Worm (Caenorhabditis elegans) whole organism, dauer: ENCODE measurements around the gene ril-2.

ENCODE experiments used
- unc-62 ChIP-seq: sonication (generic microtip); optimal IDR thresholded peaks from 2 replicates; lab custom pipeline; 2017; ENCODE audit warnings: missing biosample characterization, missing genetic modification reagents, missing genetic modification characterization

ril-2 gene

DNA sequence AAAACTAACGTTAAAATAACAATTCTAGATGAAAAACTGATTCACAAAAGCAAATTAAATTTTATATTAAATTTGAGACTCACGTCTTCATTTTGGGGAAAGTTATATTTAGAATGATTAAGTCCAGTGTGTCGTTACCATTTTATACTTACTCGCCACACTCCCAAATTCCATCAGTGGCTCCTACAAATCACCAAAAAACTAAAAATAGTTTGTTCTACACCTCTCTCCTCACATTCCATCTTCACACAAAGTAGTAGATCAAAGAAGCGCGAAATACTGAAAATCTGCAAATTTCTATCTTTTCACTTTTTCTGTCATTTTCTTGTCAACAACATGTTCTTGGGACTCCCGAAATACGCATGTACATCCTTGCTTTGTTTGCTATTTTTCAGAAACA lies 9.9 kb upstream of the ril-2 start, which contains the start of gene ZC116.5:
Gene ZC116.5 (minus strand): TSS at position 101 of the 400 bp plus-strand sequence.
- TF ChIP-seq unc-62 = no peak

DNA sequence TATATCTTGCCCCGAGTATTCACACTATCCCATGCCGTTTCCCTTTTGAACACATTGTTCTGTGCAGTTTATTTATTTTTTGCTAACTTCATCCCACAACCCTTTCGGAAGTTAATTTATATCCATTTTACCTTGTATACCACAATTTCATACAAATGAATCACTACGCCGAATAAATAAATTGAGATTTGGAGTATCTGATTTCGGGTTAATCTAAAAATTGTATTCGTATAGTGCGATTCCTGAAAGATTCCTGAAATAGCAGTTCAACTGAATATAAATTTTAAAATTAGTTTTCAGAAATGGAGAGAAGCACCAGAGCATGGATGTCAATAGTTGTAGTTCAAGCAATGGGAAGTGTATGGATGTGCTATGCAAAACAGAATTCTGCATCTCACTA lies 8.2 kb upstream of the ril-2 start, which contains the start of gene erg-28:
Gene erg-28 (plus strand): TSS at position 301 of the 400 bp plus-strand sequence.
- TF ChIP-seq unc-62 = no peak

- no peak for TF ChIP-seq unc-62
Measured at ce11 chrV:12601835-12602234, 2.9 kb upstream of the ril-2 start.

DNA sequence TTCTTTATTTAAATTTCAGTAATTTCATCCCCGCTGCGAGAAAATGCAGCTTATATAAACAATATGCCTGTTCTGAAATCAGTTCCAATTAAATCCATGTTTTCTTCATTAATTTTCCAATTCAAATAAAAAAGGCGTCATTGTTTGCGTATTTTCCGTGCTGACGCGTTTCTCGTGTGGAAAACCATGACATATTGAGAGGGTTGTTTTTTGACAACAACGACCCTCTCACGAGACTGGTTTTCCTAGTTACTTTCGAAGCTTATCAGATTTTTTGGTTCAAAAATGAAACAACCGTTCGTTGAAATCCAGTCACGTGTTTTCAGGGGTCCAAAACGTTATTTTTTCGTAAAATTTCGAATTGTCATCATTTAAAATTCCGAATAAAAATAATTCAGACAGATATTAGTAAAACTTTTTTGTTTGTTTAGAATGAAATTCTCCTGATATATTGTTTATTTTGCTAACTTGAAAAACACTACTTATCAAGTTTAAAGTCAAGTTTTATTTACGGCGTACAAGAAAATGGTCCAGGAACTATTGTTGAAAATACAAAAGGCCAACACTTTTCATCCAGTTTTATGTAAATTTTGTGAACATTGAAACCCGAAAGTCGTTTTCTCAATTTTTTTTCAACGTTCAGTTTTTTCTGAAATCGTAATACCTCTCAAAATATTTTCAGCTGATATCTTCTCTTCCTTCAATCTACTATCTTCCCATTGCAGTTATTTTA lies 719 bp upstream of the ril-2 start, which contains the start of gene C14C10.5:
Gene C14C10.5 (plus strand): TSS at position 683 of the 733 bp plus-strand sequence.
- TF ChIP-seq unc-62 = no peak

DNA sequence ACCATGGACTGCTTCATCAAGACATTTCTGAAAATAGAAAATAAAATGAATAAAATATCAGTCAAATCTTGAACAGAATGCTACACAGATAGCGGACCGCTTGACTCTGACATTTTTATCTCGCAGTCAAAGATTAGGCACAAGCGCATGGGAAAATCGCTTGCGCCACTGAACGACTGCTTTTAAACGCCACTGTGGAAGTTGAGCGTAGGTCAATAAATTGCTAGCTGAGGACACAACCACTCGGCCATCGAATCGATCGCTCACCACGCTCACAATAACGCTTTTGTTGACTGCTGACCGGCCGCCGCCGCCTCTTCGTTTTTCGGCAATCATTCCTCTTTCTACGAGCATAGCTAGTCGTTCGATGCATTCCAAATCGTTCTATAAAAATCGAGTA lies 2.2 kb downstream of the ril-2 start:
- no peak for TF ChIP-seq unc-62

ce11 chrV:12596196-12596595 lies 2.8 kb downstream of the ril-2 start, which contains the start of gene mma-1:
mma-1 (minus strand) TSS chrV:12596296.
- TF ChIP-seq unc-62 = no peak

DNA sequence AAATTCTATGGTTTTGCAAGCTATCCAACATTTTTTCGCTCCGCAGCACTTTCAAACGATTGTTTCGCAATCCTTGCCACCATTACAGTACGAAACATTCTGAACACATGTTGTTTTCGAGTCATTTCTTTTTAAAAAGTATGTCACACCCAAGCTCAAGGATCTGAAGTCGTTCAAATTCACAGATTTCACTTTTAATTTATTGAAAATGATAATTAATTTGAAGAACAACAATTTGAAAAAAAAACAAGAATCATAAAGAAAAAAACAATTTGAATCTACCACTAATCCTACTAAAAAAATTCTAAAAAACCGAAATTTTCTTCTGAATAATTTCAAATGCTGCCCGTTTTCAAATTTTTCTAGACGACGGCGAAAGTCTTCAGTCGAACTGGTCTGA lies 6.6 kb downstream of the ril-2 start, which contains the start of gene C14C10.2:
Gene C14C10.2 (minus strand): TSS at position 101 of the 400 bp plus-strand sequence.
- no peak for TF ChIP-seq unc-62

DNA sequence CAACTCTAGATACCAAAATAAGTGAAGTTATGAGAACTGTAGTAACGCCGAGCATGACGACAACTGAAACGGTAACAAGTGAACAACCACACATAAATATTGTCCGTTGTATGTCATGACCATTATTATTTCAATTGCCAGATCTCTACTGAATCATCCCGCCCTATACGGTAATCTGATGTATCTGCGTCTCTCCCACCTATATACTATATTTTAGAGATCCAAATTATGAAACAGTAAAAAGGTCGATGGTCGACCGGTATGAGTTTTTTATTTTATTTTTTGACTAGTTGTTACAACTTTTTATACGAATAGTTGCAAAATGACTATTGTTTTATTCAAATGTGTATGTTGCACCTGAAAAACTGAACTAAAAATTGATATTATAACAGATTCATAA lies 8.4 kb downstream of the ril-2 start, which contains the start of gene ttr-43:
Gene ttr-43 (minus strand): TSS at position 101 of the 400 bp plus-strand sequence.
- no peak for TF ChIP-seq unc-62

- TF ChIP-seq unc-62 = no peak
Measured at ce11 chrV:12588030-12588429, 10.9 kb downstream of the ril-2 start, which contains the start of gene C14C10.1. C14C10.1 (plus strand) TSS chrV:12588330.

DNA sequence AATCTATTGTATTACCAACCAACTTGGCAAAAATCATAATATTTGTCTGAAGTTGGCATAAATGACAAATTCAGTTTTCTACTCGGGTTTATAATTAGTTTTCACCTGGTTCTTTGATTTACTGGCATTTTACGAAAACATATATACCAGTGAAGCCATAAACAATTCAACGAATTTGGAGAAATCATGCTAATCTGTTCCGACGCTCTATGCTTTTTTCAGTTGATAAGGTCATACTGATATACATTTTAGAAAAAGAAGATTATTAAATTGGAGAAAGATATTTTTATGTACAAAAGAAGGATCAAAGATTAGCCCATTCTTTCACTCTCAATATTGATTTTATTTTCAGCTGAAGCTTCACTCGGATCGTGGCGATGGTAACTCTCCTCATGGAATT lies 12.2 kb downstream of the ril-2 start:
- TF ChIP-seq unc-62 = no peak

DNA sequence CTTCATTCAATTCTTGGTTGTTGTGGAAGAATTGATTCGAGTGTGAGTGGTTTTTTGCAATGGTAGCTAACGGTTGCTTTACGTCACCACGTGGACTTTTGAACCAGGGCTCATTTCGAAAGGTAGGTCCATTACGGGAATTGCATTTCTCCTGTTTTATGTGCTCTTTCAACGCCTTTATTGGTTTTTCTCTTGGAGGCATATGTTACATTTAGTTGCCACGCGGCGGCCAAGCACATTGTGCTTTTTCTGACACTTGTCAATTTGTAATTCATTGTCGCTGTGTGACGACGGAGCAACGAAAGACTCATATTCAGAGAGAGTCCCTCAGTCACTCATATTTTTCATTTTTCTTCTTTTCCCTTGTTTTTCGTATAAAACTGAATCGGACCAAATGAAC lies 14.2 kb downstream of the ril-2 start:
- TF ChIP-seq unc-62 = no peak

- no peak for TF ChIP-seq unc-62
Measured at ce11 chrV:12583421-12583820, 15.5 kb downstream of the ril-2 start.

DNA sequence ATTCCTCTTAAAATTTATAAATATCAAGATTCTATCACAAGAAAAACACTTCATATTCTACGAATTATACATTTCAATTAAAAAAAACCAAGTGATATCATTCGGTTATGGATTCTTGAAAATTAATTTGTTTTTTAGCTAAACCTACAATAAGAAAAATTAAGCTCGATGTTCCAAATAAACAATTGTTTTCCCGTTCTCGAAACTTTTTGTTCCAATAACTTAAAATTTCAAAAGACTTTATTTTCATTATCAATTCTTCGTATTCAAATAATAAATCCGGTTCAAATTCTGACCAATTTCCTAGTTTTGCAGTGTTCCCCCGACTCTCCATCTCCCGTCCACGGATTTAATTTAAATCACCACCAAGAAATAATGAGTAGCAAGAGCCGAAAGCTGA lies 19.7 kb downstream of the ril-2 start, which contains the start of gene E02A10.3:
Gene E02A10.3 (plus strand): TSS at position 301 of the 400 bp plus-strand sequence.
- TF ChIP-seq unc-62 = no peak

- TF ChIP-seq unc-62 = no peak
Measured at ce11 chrV:12576495-12576947, 22.4 kb downstream of the ril-2 start, which contains the start of gene grl-23. grl-23 (minus strand) TSS chrV:12576897.

ce11 chrV:12575846-12576245 lies 23.1 kb downstream of the ril-2 start:
- TF ChIP-seq unc-62 = no peak

DNA sequence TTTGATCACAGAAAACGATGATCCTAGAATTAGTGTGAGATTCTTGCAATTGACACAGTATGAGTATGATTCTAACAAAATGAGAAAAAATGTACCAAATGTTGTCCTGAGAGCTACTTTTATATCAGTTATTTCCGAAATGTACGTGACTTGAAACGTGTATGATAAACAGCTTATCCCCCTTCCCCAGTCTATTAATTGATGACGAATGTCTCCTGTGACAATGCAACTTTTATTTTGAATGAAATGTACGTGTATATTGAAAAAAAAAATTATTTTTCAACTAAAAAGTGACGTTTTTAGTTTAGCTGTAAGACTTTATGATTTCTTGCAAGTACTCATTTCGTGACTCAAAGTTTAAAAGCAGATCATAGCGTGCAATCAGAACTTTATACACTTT lies 28.7 kb downstream of the ril-2 start:
- TF ChIP-seq unc-62 = no peak

ce11 chrV:12567850-12568249 lies 31.1 kb downstream of the ril-2 start, which contains the start of gene E02A10.4:
E02A10.4 (minus strand) TSS chrV:12567950.
- TF ChIP-seq unc-62 = no peak

DNA sequence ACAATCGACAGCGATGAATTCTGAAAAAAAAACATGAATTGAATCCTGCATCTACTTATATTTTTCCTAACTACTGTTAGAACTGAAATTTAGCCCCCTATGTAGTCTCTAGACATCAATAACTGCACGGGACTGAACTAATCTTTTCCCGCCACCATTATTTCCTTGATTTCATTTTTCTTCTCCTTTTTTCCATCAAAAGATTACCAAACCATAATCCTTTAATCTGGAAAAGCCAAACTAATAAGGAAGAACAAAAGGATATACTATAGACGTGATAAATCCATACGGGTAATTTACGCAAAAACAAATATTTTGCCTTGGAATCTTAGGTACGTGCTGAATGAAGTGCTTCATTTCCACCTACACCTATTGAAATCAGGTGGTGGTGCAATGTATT lies 31.6 kb downstream of the ril-2 start:
- no peak for TF ChIP-seq unc-62
